Worm (Caenorhabditis elegans): ENCODE measurements around the gene ZK1128.1.

The ZK1128.1 gene

ce11 chrIII:10118818-10119217, 4.3 kb upstream of the ZK1128.1 start, which contains the start of gene ZK1128.3:
Gene ZK1128.3 (minus strand): TSS chrIII:10118918.
- TF ChIP-seq dve-1 (tag; optimal IDR thresholded peaks at IDR 0.05), result no peak

- TF ChIP-seq pros-1 (tag; optimal IDR thresholded peaks at IDR 0.05) (no peak), npax-4 (tag; optimal IDR thresholded peaks at IDR 0.05) (no peak), sox-2 (GFP tag; IDR thresholded peaks at IDR 0.05) (no peak), ceh-18 (tag; optimal IDR thresholded peaks at IDR 0.05) (no peak), unc-55 (GFP tag; optimal IDR thresholded peaks at IDR 0.05) (no peak), ets-4 (tag; optimal IDR thresholded peaks at IDR 0.05) (no peak), ceh-30 (tag; optimal IDR thresholded peaks at IDR 0.05) (no peak), F13H6.1 (tag; optimal IDR thresholded peaks at IDR 0.05) (no peak), hlh-6 (tag; optimal IDR thresholded peaks at IDR 0.05) (no peak), fax-1 (tag; optimal IDR thresholded peaks at IDR 0.05) (no peak), ztf-16 (tag; optimal IDR thresholded peaks at IDR 0.05) (no peak), unc-3 (GFP tag; conservative IDR thresholded peaks at IDR 0.05) (no peak), unc-3 (tag; optimal IDR thresholded peaks at IDR 0.05) (no peak), pax-1 (tag; optimal IDR thresholded peaks at IDR 0.05) (no peak), ceh-22 (tag; optimal IDR thresholded peaks at IDR 0.05) (no peak), ceh-31 (tag; optimal IDR thresholded peaks at IDR 0.05) (no peak), T23F11.4 (GFP tag; optimal IDR thresholded peaks at IDR 0.05) (no peak), unc-42 (tag; optimal IDR thresholded peaks at IDR 0.05) (no peak), mec-3 (tag; optimal IDR thresholded peaks at IDR 0.05; ENCODE audit: borderline replicate concordance) (no peak)
Measured at ce11 chrIII:10112958-10113357, 1.6 kb downstream of the ZK1128.1 start, which contains the start of gene vps-29. Gene vps-29 (minus strand): TSS chrIII:10113058.

ce11 chrIII:10108995-10109394, 5.6 kb downstream of the ZK1128.1 start, which contains the start of gene T16H12.9:
Gene T16H12.9 (plus strand): TSS chrIII:10109295.
- TF ChIP-seq ceh-30 (tag; optimal IDR thresholded peaks at IDR 0.05) (no peak), rnt-1 (tag; optimal IDR thresholded peaks at IDR 0.05) (no peak), fkh-6 (tag; optimal IDR thresholded peaks at IDR 0.05) (no peak), zip-5 (tag; optimal IDR thresholded peaks at IDR 0.05) (no peak), pqm-1 (tag; optimal IDR thresholded peaks at IDR 0.05) (no peak), dve-1 (tag; optimal IDR thresholded peaks at IDR 0.05) (no peak), pag-3 (tag; optimal IDR thresholded peaks at IDR 0.05; ENCODE audit: borderline replicate concordance) (no peak), ceh-6 (GFP tag; optimal IDR thresholded peaks at IDR 0.05) (no peak), ceh-2 (tag; optimal IDR thresholded peaks at IDR 0.05) (no peak)

- no peak for TF ChIP-seq unc-55 (GFP tag; optimal IDR thresholded peaks at IDR 0.05)
- TF ChIP-seq hlh-8 (tag; optimal IDR thresholded peaks at IDR 0.05), result no peak
- no peak for TF ChIP-seq ahr-1 (tag; optimal IDR thresholded peaks at IDR 0.05)
Measured at ce11 chrIII:10106390-10106789, 8.2 kb downstream of the ZK1128.1 start, which contains the start of gene srt-55. Gene srt-55 (minus strand): TSS chrIII:10106490.

ce11 chrIII:10101352-10101751, 13.2 kb downstream of the ZK1128.1 start, which contains the start of gene kel-10:
Gene kel-10 (minus strand): TSS chrIII:10101452.
- TF ChIP-seq ets-4 (tag; optimal IDR thresholded peaks at IDR 0.05) (no peak), ttx-3 (tag; optimal IDR thresholded peaks at IDR 0.05) (no peak), mec-3 (tag; optimal IDR thresholded peaks at IDR 0.05; ENCODE audit: borderline replicate concordance) (no peak)

ce11 chrIII:10097981-10098380, 16.6 kb downstream of the ZK1128.1 start, which contains the start of gene spop-1:
Gene spop-1 (minus strand): TSS chrIII:10098081.
- TF ChIP-seq zip-5 (tag; optimal IDR thresholded peaks at IDR 0.05) (no peak), sox-2 (GFP tag; IDR thresholded peaks at IDR 0.05) (no peak), nhr-232 (tag; optimal IDR thresholded peaks at IDR 0.05) (no peak), unc-86 (tag; optimal IDR thresholded peaks at IDR 0.05) (no peak), tbx-7 (tag; optimal IDR thresholded peaks at IDR 0.05) (no peak), elt-2 (tag; optimal IDR thresholded peaks at IDR 0.05) (no peak), Y22D7AL.16 (tag; optimal IDR thresholded peaks at IDR 0.05) (no peak), hlh-13 (GFP tag; optimal IDR thresholded peaks at IDR 0.05) (no peak), ceh-6 (GFP tag; optimal IDR thresholded peaks at IDR 0.05) (no peak), ceh-19 (GFP tag; optimal IDR thresholded peaks at IDR 0.05) (no peak), ceh-9 (tag; optimal IDR thresholded peaks at IDR 0.05) (no peak)
